ENCODE assay signal across 1 fruit fly cellular context in the genomic region with DNA sequence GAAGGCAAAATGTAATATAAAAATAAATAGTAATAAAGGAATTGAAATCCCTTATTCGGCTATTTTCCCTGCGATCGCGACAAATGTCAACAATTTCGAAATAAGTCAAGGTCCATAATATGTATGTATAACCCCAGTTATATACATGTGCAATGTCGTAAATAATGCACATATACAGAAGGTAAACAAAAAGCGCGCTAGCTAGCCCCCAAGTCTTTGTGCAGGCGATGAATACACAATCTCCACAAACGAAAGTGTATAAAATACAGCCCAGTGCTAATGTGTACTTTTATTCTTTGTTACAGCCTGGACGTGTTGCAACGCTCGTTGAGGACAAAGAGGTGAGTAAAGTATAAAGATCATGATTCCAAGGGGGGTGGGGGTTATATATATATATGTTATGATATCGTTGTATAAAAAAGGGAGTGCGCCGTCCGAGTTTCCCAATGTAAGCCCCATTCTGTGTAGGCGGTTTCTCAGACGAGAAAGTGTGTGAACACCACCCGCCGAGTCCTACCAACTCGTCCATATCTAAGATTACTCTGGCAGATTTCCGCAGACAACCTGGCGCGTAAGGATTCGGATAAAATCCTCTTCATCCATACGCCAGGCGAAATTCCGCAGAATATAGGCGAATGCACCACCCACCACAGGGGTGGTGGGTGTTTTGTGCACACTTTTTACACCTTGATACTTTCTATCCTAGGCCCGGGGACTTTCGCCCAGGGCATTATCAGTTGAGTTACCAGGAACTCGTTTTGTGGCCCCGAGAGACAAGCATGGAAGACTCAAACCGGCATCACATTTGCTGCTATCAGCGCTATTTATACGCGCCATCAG.
TF ChIP-seq lines count a peak whose summit lies in the region.

No protein-coding gene starts in this region.

TF ChIP-seq in whole organism, embryonic, 481 proteins besides CTCF, POLR2A, EP300 and RAD21 (continued from another document):
- TF ChIP-seq trem (tag; optimal IDR thresholded peaks at IDR 0.05; lab: Kevin White, UChicago), result no peak
- peak; percentile 19; the same call in 1 of the 2 replicates for TF ChIP-seq onecut (GFP tag; IDR thresholded peaks at IDR 0.05; lab: Robert Waterston, UW)
- TF ChIP-seq sr (GFP tag; IDR thresholded peaks at IDR 0.05; lab: Robert Waterston, UW), result 0 out of 3 replicates have a peak, but pooled peaks have one; percentile 36
- TF ChIP-seq pros (GFP tag; optimal IDR thresholded peaks at IDR 0.05; lab: Kevin White, UChicago), result peak; percentile 89
- TF ChIP-seq kah (GFP tag; optimal IDR thresholded peaks at IDR 0.05; lab: Kevin White, UChicago), result no peak
- TF ChIP-seq grn (GFP tag; optimal IDR thresholded peaks at IDR 0.05; lab: Kevin White, UChicago), result peak; percentile 50
- TF ChIP-seq mld (GFP tag; IDR thresholded peaks at IDR 0.05; lab: Robert Waterston, UW; ENCODE audit: partially characterized antibody), result peak; percentile 44
- peak; percentile 43 for TF ChIP-seq Deaf1 (tag; optimal IDR thresholded peaks at IDR 0.05; lab: Kevin White, UChicago)
- peak; percentile 44 for TF ChIP-seq Drgx (GFP tag; IDR thresholded peaks at IDR 0.05; lab: Robert Waterston, UW)
- TF ChIP-seq CG5180 (GFP tag; optimal IDR thresholded peaks at IDR 0.05; lab: Kevin White, UChicago), result peak; percentile 42
- no peak for TF ChIP-seq prd (optimal IDR thresholded peaks at IDR 0.05; lab: Kevin White, UChicago)
- TF ChIP-seq prd (GFP tag; IDR thresholded peaks at IDR 0.05; lab: Robert Waterston, UW), result 0 out of 3 replicates have a peak, but pooled peaks have one; percentile 38
- TF ChIP-seq pfk (GFP tag; optimal IDR thresholded peaks at IDR 0.05; lab: Kevin White, UChicago), result peak; percentile 12
- no peak for TF ChIP-seq CG1602 (GFP tag; optimal IDR thresholded peaks at IDR 0.05; lab: Kevin White, UChicago)
- no peak for TF ChIP-seq pan (optimal IDR thresholded peaks at IDR 0.05; lab: Kevin White, UChicago)
- peak in 1 of 2 experiments; percentile 32 for TF ChIP-seq pan (GFP tag; optimal IDR thresholded peaks at IDR 0.05 in 1 of 2, IDR thresholded peaks at IDR 0.05 in 1 of 2)
- peak; percentile 70 for TF ChIP-seq mirr (GFP tag; optimal IDR thresholded peaks at IDR 0.05; lab: Kevin White, UChicago)
- peak; percentile 18; the same call in 1 of the 3 replicates for TF ChIP-seq CG11695 (GFP tag; IDR thresholded peaks at IDR 0.05; lab: Robert Waterston, UW)
- TF ChIP-seq Doc3 (GFP tag; IDR thresholded peaks at IDR 0.05; lab: Robert Waterston, UW; ENCODE audit: partially characterized antibody), result no peak
- peak; percentile 61 for TF ChIP-seq nom (GFP tag; optimal IDR thresholded peaks at IDR 0.05; lab: Kevin White, UChicago)
- peak; percentile 72; the same call in 1 of the 2 replicates for TF ChIP-seq amos (GFP tag; IDR thresholded peaks at IDR 0.05; lab: Robert Waterston, UW; ENCODE audit: partially characterized antibody)
- no peak for TF ChIP-seq cas (GFP tag; IDR thresholded peaks at IDR 0.05; lab: Robert Waterston, UW)
- TF ChIP-seq fd102C (GFP tag; optimal IDR thresholded peaks at IDR 0.05; lab: Kevin White, UChicago), result peak; percentile 16
- peak; percentile 19 for TF ChIP-seq D19A (tag; optimal IDR thresholded peaks at IDR 0.05; lab: Kevin White, UChicago)
- peak; percentile 5 for TF ChIP-seq cad (GFP tag; optimal IDR thresholded peaks at IDR 0.05; lab: Kevin White, UChicago)
- no peak for TF ChIP-seq NC2α (GFP tag; optimal IDR thresholded peaks at IDR 0.05; lab: Kevin White, UChicago)
- peak; percentile 88 for TF ChIP-seq sug (tag; optimal IDR thresholded peaks at IDR 0.05; lab: Kevin White, UChicago)
- peak; percentile 24 for TF ChIP-seq abd-A (tag; optimal IDR thresholded peaks at IDR 0.05; lab: Kevin White, UChicago)
- TF ChIP-seq YL-1 (GFP tag; optimal IDR thresholded peaks at IDR 0.05; lab: Kevin White, UChicago), result peak; percentile 26
- peak in 1 of 2 experiments; percentile 11 for TF ChIP-seq Pdp1 (GFP tag; optimal IDR thresholded peaks at IDR 0.05; lab: Kevin White, UChicago)
- no peak for TF ChIP-seq gcm2 (GFP tag; optimal IDR thresholded peaks at IDR 0.05; lab: Kevin White, UChicago)
- peak; percentile 40; the same call in 1 of the 3 replicates for TF ChIP-seq gce (GFP tag; IDR thresholded peaks at IDR 0.05; lab: Robert Waterston, UW)
- no peak for TF ChIP-seq CG10209 (GFP tag; optimal IDR thresholded peaks at IDR 0.05; lab: Kevin White, UChicago)
- TF ChIP-seq HLHmδ (GFP tag; optimal IDR thresholded peaks at IDR 0.05; lab: Kevin White, UChicago), result peak; percentile 46
- peak; percentile 65 for TF ChIP-seq nerfin-1 (tag; optimal IDR thresholded peaks at IDR 0.05; lab: Kevin White, UChicago)
- peak; percentile 44 for TF ChIP-seq ftz-f1 (GFP tag; optimal IDR thresholded peaks at IDR 0.05; lab: Kevin White, UChicago)
- peak; percentile 45 for TF ChIP-seq exex (tag; optimal IDR thresholded peaks at IDR 0.05; lab: Kevin White, UChicago)
- peak; percentile 36; the same call in 1 of the 3 replicates for TF ChIP-seq CG2199 (GFP tag; IDR thresholded peaks at IDR 0.05; lab: Robert Waterston, UW)
- TF ChIP-seq chinmo (GFP tag; IDR thresholded peaks at IDR 0.05; lab: Robert Waterston, UW; ENCODE audit: partially characterized antibody), result peak; percentile 99
- TF ChIP-seq CG8290 (GFP tag; optimal IDR thresholded peaks at IDR 0.05; lab: Kevin White, UChicago), result peak; percentile 58
- TF ChIP-seq CG8290 (tag; optimal IDR thresholded peaks at IDR 0.05; lab: Kevin White, UChicago), result peak in 1 of 2 experiments; percentile 58
- TF ChIP-seq odd (GFP tag; optimal IDR thresholded peaks at IDR 0.05; lab: Kevin White, UChicago), result no peak
- TF ChIP-seq CG11093 (GFP tag; IDR thresholded peaks at IDR 0.05; lab: Robert Waterston, UW), result no peak
- TF ChIP-seq CG32532 (GFP tag; IDR thresholded peaks at IDR 0.05; lab: Robert Waterston, UW), result peak; percentile 33; the same call in 1 of the 2 replicates
- TF ChIP-seq CG34376 (GFP tag; optimal IDR thresholded peaks at IDR 0.05; lab: Kevin White, UChicago), result peak; percentile 96
- TF ChIP-seq CG11723 (GFP tag; optimal IDR thresholded peaks at IDR 0.05; lab: Kevin White, UChicago), result no peak
- TF ChIP-seq CG30431 (GFP tag; optimal IDR thresholded peaks at IDR 0.05; lab: Kevin White, UChicago), result no peak
- peak; percentile 60 for TF ChIP-seq vnd (GFP tag; IDR thresholded peaks at IDR 0.05; lab: Robert Waterston, UW; ENCODE audit: partially characterized antibody)
- peak in 2 of 3 experiments; percentile 65 to 92 for TF ChIP-seq Stat92E (GFP tag; optimal IDR thresholded peaks at IDR 0.05; lab: Kevin White, UChicago)
- TF ChIP-seq lilli (GFP tag; optimal IDR thresholded peaks at IDR 0.05; lab: Kevin White, UChicago), result peak; percentile 9
- TF ChIP-seq Hr78 (GFP tag; optimal IDR thresholded peaks at IDR 0.05; lab: Kevin White, UChicago), result peak in 1 of 2 experiments; percentile 30
- TF ChIP-seq CG13296 (GFP tag; optimal IDR thresholded peaks at IDR 0.05; lab: Kevin White, UChicago), result peak; percentile 52
- 0 out of 2 replicates have a peak, but pooled peaks have one; percentile 28 for TF ChIP-seq CG17328 (GFP tag; IDR thresholded peaks at IDR 0.05; lab: Robert Waterston, UW)
- peak; percentile 51; the same call in 2 of the 3 replicates for TF ChIP-seq CG16813 (GFP tag; IDR thresholded peaks at IDR 0.05; lab: Robert Waterston, UW; ENCODE audit: partially characterized antibody)
- TF ChIP-seq Hand (GFP tag; optimal IDR thresholded peaks at IDR 0.05; lab: Kevin White, UChicago), result no peak
- TF ChIP-seq Hmr (GFP tag; optimal IDR thresholded peaks at IDR 0.05; lab: Kevin White, UChicago), result peak; percentile 32
- TF ChIP-seq Dll (GFP tag; IDR thresholded peaks at IDR 0.05; lab: Robert Waterston, UW; ENCODE audit: partially characterized antibody), result 0 out of 4 replicates have a peak, but pooled peaks have one; percentile 33
- peak; percentile 98 for TF ChIP-seq CG12769 (tag; optimal IDR thresholded peaks at IDR 0.05; lab: Kevin White, UChicago)
- TF ChIP-seq Six4 (GFP tag; optimal IDR thresholded peaks at IDR 0.05; lab: Kevin White, UChicago), result no peak
- peak; percentile 4; the same call in 1 of the 2 replicates for TF ChIP-seq Rfx (GFP tag; IDR thresholded peaks at IDR 0.05; lab: Robert Waterston, UW)
- TF ChIP-seq stwl (tag; optimal IDR thresholded peaks at IDR 0.05; lab: Kevin White, UChicago), result no peak
- TF ChIP-seq HmgZ (tag; optimal IDR thresholded peaks at IDR 0.05; lab: Kevin White, UChicago), result peak; percentile 36
- TF ChIP-seq maf-S (GFP tag; optimal IDR thresholded peaks at IDR 0.05; lab: Kevin White, UChicago), result no peak
TF ChIP-seq in whole organism, embryonic: peak in this region for 125.
